Fruit fly (Drosophila melanogaster): ENCODE data around the gene glec.

The glec gene

dm6 chr3R:21840432-21840831 lies 15.6 kb downstream of the glec start:
- TF ChIP-seq Jra (GFP tag; optimal IDR thresholded peaks at IDR 0.05) = no peak
- no peak for TF ChIP-seq h (GFP tag; optimal IDR thresholded peaks at IDR 0.05)
- no peak for TF ChIP-seq Mio (GFP tag; optimal IDR thresholded peaks at IDR 0.05)
- TF ChIP-seq Hnf4 (GFP tag; optimal IDR thresholded peaks at IDR 0.05) = no peak
- no peak for TF ChIP-seq dsf (GFP tag; optimal IDR thresholded peaks at IDR 0.05; ENCODE audit: borderline replicate concordance)
- no peak for TF ChIP-seq lola (GFP tag; optimal IDR thresholded peaks at IDR 0.05)

- no peak for TF ChIP-seq Vsx2 (GFP tag; optimal IDR thresholded peaks at IDR 0.05; ENCODE audit: partially characterized antibody)
- peak; percentile 19 for TF ChIP-seq OdsH (GFP tag; optimal IDR thresholded peaks at IDR 0.05)
- TF ChIP-seq lola (GFP tag; optimal IDR thresholded peaks at IDR 0.05) = no peak
- TF ChIP-seq HLH106 (tag; optimal IDR thresholded peaks at IDR 0.05) = peak; percentile 64
- peak in 1 of 2 experiments; percentile 42 for TF ChIP-seq foxo (GFP tag; optimal IDR thresholded peaks at IDR 0.05)
- peak; percentile 70 for TF ChIP-seq Sp1 (GFP tag; optimal IDR thresholded peaks at IDR 0.05)
- peak; percentile 32 for TF ChIP-seq rgr (GFP tag; optimal IDR thresholded peaks at IDR 0.05)
- peak; percentile 27 for TF ChIP-seq Hnf4 (GFP tag; optimal IDR thresholded peaks at IDR 0.05)
- TF ChIP-seq psq (GFP tag; optimal IDR thresholded peaks at IDR 0.05) = peak; percentile 4
- TF ChIP-seq GATAd (GFP tag; optimal IDR thresholded peaks at IDR 0.05) = no peak
Observed at dm6 chr3R:21839636-21840035, 16.4 kb downstream of the glec start.

dm6 chr3R:21838505-21838956 lies 17.5 kb downstream of the glec start:
- TF ChIP-seq CrebA (GFP tag; optimal IDR thresholded peaks at IDR 0.05; ENCODE audit: borderline replicate concordance) (no peak), lola (GFP tag; optimal IDR thresholded peaks at IDR 0.05) (no peak), foxo (GFP tag; optimal IDR thresholded peaks at IDR 0.05) (peak; percentile 48 to 88), woc (GFP tag; optimal IDR thresholded peaks at IDR 0.05) (peak; percentile 84), Rel (GFP tag; optimal IDR thresholded peaks at IDR 0.05) (peak; percentile 26), Rel (tag; optimal IDR thresholded peaks at IDR 0.05) (no peak), ey (GFP tag; optimal IDR thresholded peaks at IDR 0.05) (peak; percentile 88), Abd-B (GFP tag; optimal IDR thresholded peaks at IDR 0.05) (no peak), Mio (GFP tag; optimal IDR thresholded peaks at IDR 0.05) (no peak), sage (GFP tag; optimal IDR thresholded peaks at IDR 0.05) (peak; percentile 23), brk (GFP tag; optimal IDR thresholded peaks at IDR 0.05) (no peak), Vsx2 (GFP tag; optimal IDR thresholded peaks at IDR 0.05; ENCODE audit: partially characterized antibody) (no peak), fru (GFP tag; optimal IDR thresholded peaks at IDR 0.05) (peak; percentile 90), CG9705 (GFP tag; optimal IDR thresholded peaks at IDR 0.05) (peak; percentile 58), Jra (GFP tag; optimal IDR thresholded peaks at IDR 0.05) (peak; percentile 73), tai (GFP tag; optimal IDR thresholded peaks at IDR 0.05) (peak; percentile 78), Hr83 (GFP tag; optimal IDR thresholded peaks at IDR 0.05; ENCODE audit: poor library complexity, severe bottlenecking) (no peak), pan (optimal IDR thresholded peaks at IDR 0.05) (no peak), HLH106 (tag; optimal IDR thresholded peaks at IDR 0.05) (peak; percentile 79), Dif (GFP tag; optimal IDR thresholded peaks at IDR 0.05; ENCODE audit: partially characterized antibody) (no peak), rgr (GFP tag; optimal IDR thresholded peaks at IDR 0.05) (peak; percentile 83), CG32264 (GFP tag; optimal IDR thresholded peaks at IDR 0.05) (peak; percentile 29), psq (GFP tag; optimal IDR thresholded peaks at IDR 0.05) (peak; percentile 73), sv (GFP tag; optimal IDR thresholded peaks at IDR 0.05) (no peak), Sp1 (GFP tag; optimal IDR thresholded peaks at IDR 0.05) (peak; percentile 89), GATAd (GFP tag; optimal IDR thresholded peaks at IDR 0.05) (no peak), Hr78 (GFP tag; optimal IDR thresholded peaks at IDR 0.05) (no peak), h (GFP tag; optimal IDR thresholded peaks at IDR 0.05) (peak; percentile 85), Hnf4 (GFP tag; optimal IDR thresholded peaks at IDR 0.05) (peak; percentile 71), br (GFP tag; optimal IDR thresholded peaks at IDR 0.05) (peak; percentile 82), usp (GFP tag; optimal IDR thresholded peaks at IDR 0.05) (no peak), Myc (optimal IDR thresholded peaks at IDR 0.05) (no peak), OdsH (GFP tag; optimal IDR thresholded peaks at IDR 0.05) (peak; percentile 80), jim (GFP tag; optimal IDR thresholded peaks at IDR 0.05) (no peak), N (GFP tag; optimal IDR thresholded peaks at IDR 0.05) (no peak), Dfd (GFP tag; optimal IDR thresholded peaks at IDR 0.05) (no peak), dl (GFP tag; optimal IDR thresholded peaks at IDR 0.05; ENCODE audit: insufficient read depth in 1 of 2, partially characterized antibody in 2 of 2) (no peak), dmrt93B (GFP tag; optimal IDR thresholded peaks at IDR 0.05) (peak; percentile 66), dsf (GFP tag; optimal IDR thresholded peaks at IDR 0.05; ENCODE audit: borderline replicate concordance) (peak; percentile 20)

Data from whole organism, wandering third instar larva.